Worm (Caenorhabditis elegans) whole organism, L4 larva: Measurements from ENCODE around the gene T07F12.2.

Source experiments
- D1046.2 ChIP-seq: fragments of 200-800 bp; sonication (Bioruptor generic); IDR thresholded peaks from 2 replicates; pipeline ENCODE4 v1.3.6; 2022; ENCODE audit warnings: missing genetic modification characterization, missing compliant biosample characterization
- F44E2.7 ChIP-seq: fragments of 200-800 bp; sonication (Bioruptor generic); IDR thresholded peaks from 2 replicates; pipeline ENCODE4 v2.1.2; 2022; ENCODE audit warnings: missing genetic modification characterization, missing compliant biosample characterization
- F49E8.2 ChIP-seq: sonication (generic microtip); optimal IDR thresholded peaks from 2 replicates; lab custom pipeline; 2016; ENCODE audit warnings: missing compliant biosample characterization, mild to moderate bottlenecking, missing genetic modification characterization, borderline replicate concordance
- T26A8.4 ChIP-seq: fragments of 200-800 bp; sonication (Bioruptor generic); IDR thresholded peaks from 2 replicates; pipeline ENCODE4 v1.3.6; 2022; ENCODE audit warnings: missing genetic modification characterization, missing compliant biosample characterization
- Y105C5A.15 ChIP-seq: fragments of 200-800 bp; sonication (Bioruptor generic); IDR thresholded peaks from 2 replicates; pipeline ENCODE4 v1.3.6; 2022; ENCODE audit warnings: missing genetic modification characterization, missing compliant biosample characterization
- ZK337.2 ChIP-seq: fragments of 200-800 bp; sonication (Bioruptor generic); IDR thresholded peaks from 2 replicates; pipeline ENCODE4 v1.3.6; 2022; ENCODE audit warnings: missing genetic modification reagents, missing genetic modification characterization, missing compliant biosample characterization
- ZK546.5 ChIP-seq, 2 experiments: sonication (generic microtip); optimal IDR thresholded peaks; 2 replicates each; lab custom pipeline; 2017; ENCODE audit warnings: missing biosample characterization in 2 of 2, missing genetic modification characterization in 2 of 2
- aha-1 ChIP-seq: fragments of 150-350 bp; peaks from one replicate; lab custom pipeline; 2014; ENCODE audit warnings: missing biosample characterization, missing genetic modification characterization
- aly-2 ChIP-seq: sonication (generic microtip); optimal IDR thresholded peaks from 2 replicates; lab custom pipeline; 2018; ENCODE audit warnings: missing biosample characterization, missing genetic modification characterization
- ama-1 ChIP-seq: fragments of 150-350 bp; optimal IDR thresholded peaks from 2 replicates; lab custom pipeline; 2014; ENCODE audit warnings: inconsistent platforms, mixed read lengths
- ceh-20 ChIP-seq: fragments of 200-800 bp; sonication (Bioruptor generic); IDR thresholded peaks from 2 replicates; pipeline ENCODE4 v1.3.6; 2022; ENCODE audit warnings: missing genetic modification reagents, missing genetic modification characterization, missing compliant biosample characterization
- ces-1 ChIP-seq: fragments of 150-350 bp; sonication (generic microtip); optimal IDR thresholded peaks from 4 replicates; lab custom pipeline; 2014; ENCODE audit warnings: missing biosample characterization, missing genetic modification reagents, missing genetic modification characterization
- daf-12 ChIP-seq: fragments of 150-350 bp; optimal IDR thresholded peaks from 2 replicates; lab custom pipeline; 2014; ENCODE audit warnings: missing biosample characterization, missing genetic modification reagents, missing genetic modification characterization
- daf-16 ChIP-seq, 3 experiments: sonication (generic microtip); optimal IDR thresholded peaks; 2 replicates each; lab custom pipeline; 2016 to 2017; ENCODE audit warnings: missing genetic modification characterization in 3 of 3, missing genetic modification reagents in 3 of 3, mild to moderate bottlenecking in 2 of 3, missing compliant biosample characterization in 2 of 3, missing biosample characterization in 1 of 3, moderate library complexity in 1 of 3
- daf-8 ChIP-seq: fragments of 200-800 bp; sonication (Bioruptor generic); IDR thresholded peaks from 2 replicates; pipeline ENCODE4 v1.3.6; 2022; ENCODE audit warnings: missing genetic modification characterization, missing compliant biosample characterization
- dmd-6 ChIP-seq: fragments of 200-800 bp; sonication (Bioruptor generic); IDR thresholded peaks from 2 replicates; pipeline ENCODE4 v1.3.6; 2022; ENCODE audit warnings: missing genetic modification reagents, missing genetic modification characterization, missing compliant biosample characterization
- fkh-10 ChIP-seq: fragments of 150-350 bp; optimal IDR thresholded peaks from 2 replicates; lab custom pipeline; 2014; ENCODE audit warnings: missing biosample characterization, missing genetic modification reagents, missing genetic modification characterization
- hlh-11 ChIP-seq: fragments of 200-800 bp; sonication (Bioruptor generic); optimal IDR thresholded peaks from 2 replicates; lab custom pipeline; 2018; ENCODE audit warnings: mild to moderate bottlenecking, missing genetic modification characterization, missing compliant biosample characterization
- lin-13 ChIP-seq: fragments of 150-350 bp; optimal IDR thresholded peaks from 2 replicates; lab custom pipeline; 2014; ENCODE audit warnings: missing biosample characterization, missing genetic modification reagents, missing genetic modification characterization
- lin-29 ChIP-seq: fragments of 200-800 bp; sonication (Bioruptor generic); IDR thresholded peaks from 2 replicates; pipeline ENCODE4 v1.3.6; 2022; ENCODE audit warnings: missing genetic modification reagents, missing genetic modification characterization, missing compliant biosample characterization
- mdl-1 ChIP-seq, 2 experiments: fragments of 150-350 bp in 1 of 2; sonication (generic microtip) in 1 of 2; optimal IDR thresholded peaks; 2 replicates each; lab custom pipeline; 2014 to 2017; ENCODE audit warnings: missing biosample characterization in 2 of 2, missing genetic modification characterization in 2 of 2
- mdt-29 ChIP-seq: fragments of 200-800 bp; sonication (Bioruptor generic); IDR thresholded peaks from 2 replicates; pipeline ENCODE4 v1.3.6; 2022; ENCODE audit warnings: missing genetic modification reagents, missing genetic modification characterization, missing compliant biosample characterization
- nhr-111 ChIP-seq: fragments of 200-800 bp; sonication (Bioruptor generic); optimal IDR thresholded peaks from 2 replicates; lab custom pipeline; 2018; ENCODE audit warnings: mild to moderate bottlenecking, missing genetic modification characterization, missing compliant biosample characterization
- nhr-25 ChIP-seq: sonication (generic microtip); optimal IDR thresholded peaks from 2 replicates; lab custom pipeline; 2017; ENCODE audit warnings: missing genetic modification characterization, mild to moderate bottlenecking, missing compliant biosample characterization, antibody characterized with exemption, moderate library complexity, borderline replicate concordance; ENCODE audit not compliant: insufficient read depth
- nhr-6 ChIP-seq: fragments of 150-350 bp; optimal IDR thresholded peaks from 2 replicates; lab custom pipeline; 2014; ENCODE audit warnings: missing biosample characterization, missing genetic modification characterization
- nhr-76 ChIP-seq: fragments of 150-350 bp; optimal IDR thresholded peaks from 2 replicates; lab custom pipeline; 2014; ENCODE audit warnings: missing biosample characterization, missing genetic modification characterization
- nhr-77 ChIP-seq: fragments of 150-350 bp; optimal IDR thresholded peaks from 2 replicates; lab custom pipeline; 2014; ENCODE audit warnings: missing biosample characterization, missing genetic modification characterization
- pqm-1 ChIP-seq: sonication (generic microtip); optimal IDR thresholded peaks from 2 replicates; lab custom pipeline; 2017; ENCODE audit warnings: missing biosample characterization, missing genetic modification characterization
- rbr-2 ChIP-seq: sonication (generic microtip); optimal IDR thresholded peaks from 2 replicates; lab custom pipeline; 2016; ENCODE audit warnings: missing genotype, missing genetic modification characterization, missing compliant biosample characterization
- sdz-12 ChIP-seq: fragments of 200-800 bp; sonication (Bioruptor generic); optimal IDR thresholded peaks from 2 replicates; lab custom pipeline; 2018; ENCODE audit warnings: mild to moderate bottlenecking, missing genetic modification characterization, missing compliant biosample characterization
- set-16 ChIP-seq: fragments of 200-800 bp; sonication (Bioruptor generic); IDR thresholded peaks from 2 replicates; pipeline ENCODE4 v1.3.6; 2022; ENCODE audit warnings: missing genetic modification reagents, missing genetic modification characterization, missing compliant biosample characterization
- snpc-1.2 ChIP-seq: fragments of 200-800 bp; sonication (Bioruptor generic); IDR thresholded peaks from 2 replicates; pipeline ENCODE4 v1.3.6; 2022; ENCODE audit warnings: missing genetic modification reagents, missing genetic modification characterization, missing compliant biosample characterization
- spr-1 ChIP-seq: sonication (generic microtip); optimal IDR thresholded peaks from 2 replicates; lab custom pipeline; 2016; ENCODE audit warnings: mild to moderate bottlenecking, missing genetic modification characterization, missing compliant biosample characterization
- vab-7 ChIP-seq: fragments of 200-800 bp; sonication (Bioruptor generic); IDR thresholded peaks from 2 replicates; pipeline ENCODE4 v1.3.6; 2022; ENCODE audit warnings: missing genetic modification reagents, missing genetic modification characterization, missing compliant biosample characterization
- zfp-3 ChIP-seq: fragments of 200-800 bp; sonication (Bioruptor generic); conservative IDR thresholded peaks from 2 replicates; pipeline ENCODE4 v1.3.6; 2022; ENCODE audit warnings: missing genetic modification reagents, missing genetic modification characterization, missing compliant biosample characterization
- zip-11 ChIP-seq: fragments of 200-800 bp; sonication (Bioruptor generic); IDR thresholded peaks from 2 replicates; pipeline ENCODE4 v1.3.6; 2022; ENCODE audit warnings: missing genetic modification characterization, missing compliant biosample characterization
- ztf-11 ChIP-seq: fragments of 150-350 bp; optimal IDR thresholded peaks from 2 replicates; lab custom pipeline; 2014; ENCODE audit warnings: missing biosample characterization, missing genetic modification characterization

Gene T07F12.2

DNA sequence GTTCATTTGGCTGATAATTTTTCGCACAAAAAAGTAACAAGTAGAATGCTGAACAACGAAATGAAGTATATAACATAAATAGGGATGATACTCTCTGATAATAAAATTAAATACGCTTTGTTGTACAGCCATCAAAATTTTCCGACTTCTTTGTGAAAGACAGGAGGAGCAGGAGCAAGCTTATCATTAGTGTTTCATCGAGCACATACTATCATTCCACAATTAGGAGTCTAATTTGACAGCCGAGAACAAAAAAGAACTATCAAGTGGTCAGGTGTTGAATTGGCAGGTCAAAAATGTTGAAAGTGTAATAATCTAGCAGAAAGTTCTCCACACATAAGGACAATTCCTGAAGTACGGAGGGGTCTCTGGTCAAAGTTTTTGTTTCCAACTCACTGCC is 38.1 kb downstream of the T07F12.2 start (continued):
- no peak for TF ChIP-seq nhr-25 (tag; lab: Kevin White, UChicago)
- no peak for TF ChIP-seq nhr-77 (tag; lab: Kevin White, UChicago)
- TF ChIP-seq daf-16 (GFP tag; optimal IDR thresholded peaks at IDR 0.05; lab: Kevin White, UChicago): no peak
- peak; percentile 63 for TF ChIP-seq daf-16 (tag; optimal IDR thresholded peaks at IDR 0.05; lab: Kevin White, UChicago)
- no peak for TF ChIP-seq spr-1 (tag; lab: Kevin White, UChicago)
- no peak for TF ChIP-seq ZK337.2 (GFP tag; lab: Robert Waterston, UW)
- TF ChIP-seq sdz-12: no peak
- TF ChIP-seq hlh-11 (tag; lab: Kevin White, UChicago): peak; percentile 57
- TF ChIP-seq vab-7: no peak
- TF ChIP-seq F49E8.2 (tag; lab: Kevin White, UChicago): no peak
- TF ChIP-seq pqm-1 (tag; lab: Kevin White, UChicago): peak; percentile 76
- no peak for TF ChIP-seq snpc-1.2 (GFP tag; lab: Robert Waterston, UW)
- TF ChIP-seq T26A8.4 (GFP tag; lab: Robert Waterston, UW): no peak
- TF ChIP-seq ceh-20 (GFP tag; lab: Robert Waterston, UW): no peak
- TF ChIP-seq zip-11 (GFP tag; lab: Robert Waterston, UW): no peak
- TF ChIP-seq dmd-6 (GFP tag; lab: Robert Waterston, UW): peak; percentile 61
- no peak for TF ChIP-seq ama-1 (lab: Kevin White, UChicago)
- TF ChIP-seq mdt-29 (GFP tag; lab: Robert Waterston, UW): no peak
- TF ChIP-seq ZK546.5 (tag; optimal IDR thresholded peaks at IDR 0.05; lab: Kevin White, UChicago): no peak
- TF ChIP-seq fkh-10: no peak
- TF ChIP-seq, all 104 proteins: peak for 6

- TF ChIP-seq rbr-2 (tag; lab: Kevin White, UChicago) (no peak), zfp-3 (GFP tag; lab: Robert Waterston, UW) (no peak), nhr-111 (no peak), D1046.2 (GFP tag; lab: Robert Waterston, UW) (no peak), daf-12 (tag; lab: Kevin White, UChicago) (no peak), aly-2 (no peak), F44E2.7 (GFP tag; lab: Robert Waterston, UW) (no peak), spr-1 (tag; lab: Kevin White, UChicago) (no peak)
Measured at ce11 chrX:4929657-4930056, 39.6 kb downstream of the T07F12.2 start, which contains the start of gene mct-4. Gene mct-4 (minus strand): TSS chrX:4929757.

- TF ChIP-seq daf-8 (GFP tag; lab: Robert Waterston, UW) (no peak), nhr-6 (tag; lab: Kevin White, UChicago) (no peak), pqm-1 (tag; lab: Kevin White, UChicago) (no peak), nhr-76 (tag; lab: Kevin White, UChicago) (no peak), vab-7 (no peak), ZK337.2 (GFP tag; lab: Robert Waterston, UW) (no peak), ces-1 (GFP tag; lab: Kevin White, UChicago) (no peak), ZK546.5 (tag; optimal IDR thresholded peaks at IDR 0.05; lab: Kevin White, UChicago) (no peak), snpc-1.2 (GFP tag; lab: Robert Waterston, UW) (no peak), ztf-11 (tag; lab: Kevin White, UChicago) (no peak), aha-1 (tag; lab: Kevin White, UChicago) (no peak), Y105C5A.15 (GFP tag; lab: Robert Waterston, UW) (no peak), lin-13 (GFP tag; lab: Kevin White, UChicago) (no peak), hlh-11 (tag; lab: Kevin White, UChicago) (no peak), nhr-77 (tag; lab: Kevin White, UChicago) (no peak), D1046.2 (GFP tag; lab: Robert Waterston, UW) (no peak), set-16 (GFP tag; lab: Robert Waterston, UW) (no peak), lin-29 (GFP tag; lab: Robert Waterston, UW) (no peak), mdl-1 (tag; optimal IDR thresholded peaks at IDR 0.05; lab: Kevin White, UChicago) (no peak)
Measured at ce11 chrX:4932023-4932422, 42.0 kb downstream of the T07F12.2 start.
